Worm (Caenorhabditis elegans): ENCODE results near the gene C36C9.4.

C36C9.4 gene

ce11 chrX:1654146-1654545, 42.6 kb downstream of the C36C9.4 start, which contains the start of gene ZK380.6:
ZK380.6 (plus strand) TSS chrX:1654446.
- TF ChIP-seq lin-13 (tag; optimal IDR thresholded peaks at IDR 0.05) (no peak), sem-2 (GFP tag; optimal IDR thresholded peaks at IDR 0.05) (no peak), nhr-237 (tag; optimal IDR thresholded peaks at IDR 0.05) (no peak), unc-39 (tag; optimal IDR thresholded peaks at IDR 0.05) (no peak), zip-8 (tag; optimal IDR thresholded peaks at IDR 0.05) (no peak), flh-1 (GFP tag; optimal IDR thresholded peaks at IDR 0.05) (no peak), nhr-2 (tag; optimal IDR thresholded peaks at IDR 0.05) (no peak)

- TF ChIP-seq tbx-8 (GFP tag; optimal IDR thresholded peaks at IDR 0.05) (no peak), nhr-12 (tag; optimal IDR thresholded peaks at IDR 0.05) (no peak), cnd-1 (tag; optimal IDR thresholded peaks at IDR 0.05) (no peak), nhr-76 (tag; optimal IDR thresholded peaks at IDR 0.05) (no peak), pha-4 (tag; optimal IDR thresholded peaks at IDR 0.05) (no peak), nhr-28 (tag; optimal IDR thresholded peaks at IDR 0.05) (no peak), ceh-39 (tag; optimal IDR thresholded peaks at IDR 0.05) (no peak), mep-1 (tag; optimal IDR thresholded peaks at IDR 0.05) (no peak), lin-13 (tag; optimal IDR thresholded peaks at IDR 0.05) (no peak), nhr-2 (tag; optimal IDR thresholded peaks at IDR 0.05) (no peak), flh-1 (GFP tag; optimal IDR thresholded peaks at IDR 0.05) (no peak), snpc-4 (tag; optimal IDR thresholded peaks at IDR 0.05) (no peak), bed-3 (GFP tag; optimal IDR thresholded peaks at IDR 0.05) (no peak), lsy-2 (tag; optimal IDR thresholded peaks at IDR 0.05) (no peak), hlh-1 (tag; optimal IDR thresholded peaks at IDR 0.05) (no peak)
Measured at ce11 chrX:1651668-1652067, 45.1 kb downstream of the C36C9.4 start, which contains the start of gene ZK380.4. ZK380.4 (minus strand) TSS chrX:1651994.

Data from whole organism, mixed stage, embryonic.